Fruit fly (Drosophila melanogaster) whole organism, wandering third instar larva: ENCODE measurements around the gene Kr-h1.

Experiments used
- Abd-B ChIP-seq: fragments of >200 bp; optimal IDR thresholded peaks from 2 replicates; lab custom pipeline; 2017; ENCODE audit warnings: missing biosample characterization, missing genetic modification characterization
- CG32264 ChIP-seq: fragments of 200-800 bp; sonication (Bioruptor generic); optimal IDR thresholded peaks from 2 replicates; lab custom pipeline; 2016; ENCODE audit warnings: missing biosample characterization, missing genetic modification characterization
- CG9705 ChIP-seq: fragments of 200-800 bp; sonication (Bioruptor generic); optimal IDR thresholded peaks from 2 replicates; lab custom pipeline; 2018; ENCODE audit warnings: missing biosample characterization, mild to moderate bottlenecking, missing genetic modification characterization
- CrebA ChIP-seq: fragments of 200-800 bp; sonication (Bioruptor generic); optimal IDR thresholded peaks from 2 replicates; lab custom pipeline; 2016; ENCODE audit warnings: missing biosample characterization, mild to moderate bottlenecking, missing genetic modification characterization, borderline replicate concordance
- Dfd ChIP-seq: fragments of >200 bp; optimal IDR thresholded peaks from 2 replicates; lab custom pipeline; 2017; ENCODE audit warnings: missing biosample characterization, missing genetic modification characterization
- Dif ChIP-seq: fragments of 200-275, 200-300 bp; sonication (Bioruptor generic); optimal IDR thresholded peaks from 2 replicates; lab custom pipeline; 2018; ENCODE audit warnings: missing biosample characterization, missing genetic modification characterization; ENCODE audit not compliant: partially characterized antibody
- GATAd ChIP-seq: sonication (Bioruptor generic); optimal IDR thresholded peaks from 2 replicates; lab custom pipeline; 2016; ENCODE audit warnings: missing biosample characterization, missing genetic modification characterization
- HLH106 ChIP-seq: fragments of 200-800 bp; optimal IDR thresholded peaks from 3 replicates; lab custom pipeline; 2019; ENCODE audit warnings: missing biosample characterization, mild to moderate bottlenecking, missing genetic modification characterization, moderate library complexity
- Hnf4 ChIP-seq: fragments of 200-800 bp; sonication (Bioruptor generic); optimal IDR thresholded peaks from 2 replicates; lab custom pipeline; 2016; ENCODE audit warnings: missing biosample characterization, mild to moderate bottlenecking, missing genetic modification characterization
- Hr78 ChIP-seq: fragments of >200 bp; optimal IDR thresholded peaks from 2 replicates; lab custom pipeline; 2017; ENCODE audit warnings: missing biosample characterization, missing genetic modification characterization
- Hr83 ChIP-seq: fragments of 200-300 bp; sonication (Bioruptor generic); optimal IDR thresholded peaks from 2 replicates; lab custom pipeline; 2016; ENCODE audit warnings: missing biosample characterization, mild to moderate bottlenecking, missing genetic modification characterization, moderate library complexity; ENCODE audit not compliant: poor library complexity, severe bottlenecking
- Jra ChIP-seq: sonication (Bioruptor generic); optimal IDR thresholded peaks from 2 replicates; lab custom pipeline; 2016; ENCODE audit warnings: missing biosample characterization, missing genetic modification characterization
- Mio ChIP-seq: sonication (Bioruptor generic); optimal IDR thresholded peaks from 2 replicates; lab custom pipeline; 2016; ENCODE audit warnings: missing biosample characterization, missing genetic modification characterization
- Myc ChIP-seq: fragments of >200 bp; optimal IDR thresholded peaks from 2 replicates; lab custom pipeline; 2017
- N ChIP-seq: fragments of >200 bp; optimal IDR thresholded peaks from 2 replicates; lab custom pipeline; 2018; ENCODE audit warnings: missing biosample characterization, missing external identifiers, missing genetic modification characterization
- OdsH ChIP-seq: fragments of 200-800 bp; sonication (Bioruptor generic); optimal IDR thresholded peaks from 2 replicates; lab custom pipeline; 2016; ENCODE audit warnings: missing biosample characterization, mild to moderate bottlenecking, missing genetic modification characterization
- Rel ChIP-seq, 2 experiments: fragments of 200-800 bp; sonication (Bioruptor generic) in 1 of 2; optimal IDR thresholded peaks; 2 replicates in 1 of 2; 3 replicates in 1 of 2; lab custom pipeline; 2016 to 2019; ENCODE audit warnings: mild to moderate bottlenecking in 2 of 2, missing biosample characterization in 2 of 2, missing genetic modification characterization in 2 of 2, moderate library complexity in 1 of 2
- Sp1 ChIP-seq: fragments of 200-800 bp; sonication (Bioruptor generic); optimal IDR thresholded peaks from 3 replicates; lab custom pipeline; 2019; ENCODE audit warnings: missing biosample characterization, mild to moderate bottlenecking, missing genetic modification characterization, moderate library complexity
- Vsx2 ChIP-seq: fragments of 200-300, 225-300 bp; sonication (Bioruptor generic); optimal IDR thresholded peaks from 2 replicates; lab custom pipeline; 2018; ENCODE audit warnings: missing biosample characterization, missing genetic modification characterization; ENCODE audit not compliant: partially characterized antibody
- br ChIP-seq: fragments of 200-800 bp; sonication (Bioruptor generic); optimal IDR thresholded peaks from 2 replicates; lab custom pipeline; 2016; ENCODE audit warnings: missing biosample characterization, missing genetic modification characterization
- brk ChIP-seq: fragments of 200-800 bp; sonication (Bioruptor generic); optimal IDR thresholded peaks from 2 replicates; lab custom pipeline; 2016; ENCODE audit warnings: missing biosample characterization, mild to moderate bottlenecking, missing genetic modification characterization
- dl ChIP-seq, 2 experiments: fragments of 175-275, 200-275 bp in 1 of 2; fragments of 200-275 bp in 1 of 2; sonication (Bioruptor generic); optimal IDR thresholded peaks; lab custom pipeline; 2018; ENCODE audit warnings: mild to moderate bottlenecking in 2 of 2, missing biosample characterization in 2 of 2, missing genetic modification characterization in 2 of 2, moderate library complexity in 2 of 2; ENCODE audit not compliant: partially characterized antibody in 2 of 2, insufficient read depth in 1 of 2
- dmrt93B ChIP-seq: fragments of 200-800 bp; sonication (Bioruptor generic); optimal IDR thresholded peaks from 2 replicates; lab custom pipeline; 2018; ENCODE audit warnings: missing biosample characterization, mild to moderate bottlenecking, missing genetic modification characterization
- dsf ChIP-seq: sonication (Bioruptor generic); optimal IDR thresholded peaks from 2 replicates; lab custom pipeline; 2016; ENCODE audit warnings: missing biosample characterization, missing genetic modification characterization, borderline replicate concordance
- ey ChIP-seq: fragments of 200-800 bp; sonication (Bioruptor generic); optimal IDR thresholded peaks from 2 replicates; lab custom pipeline; 2016; ENCODE audit warnings: missing biosample characterization, missing genetic modification characterization
- foxo ChIP-seq, 2 experiments: fragments of 200-800 bp; sonication (Bioruptor generic); optimal IDR thresholded peaks; 2 replicates in 1 of 2; 3 replicates in 1 of 2; lab custom pipeline; 2016 to 2017; ENCODE audit warnings: missing biosample characterization in 2 of 2, missing genetic modification characterization in 2 of 2
- fru ChIP-seq: fragments of 200-800 bp; sonication (Bioruptor generic); optimal IDR thresholded peaks from 3 replicates; lab custom pipeline; 2016; ENCODE audit warnings: missing biosample characterization, mild to moderate bottlenecking, missing genetic modification characterization
- h ChIP-seq: fragments of 200-800 bp; sonication (Bioruptor generic); optimal IDR thresholded peaks from 3 replicates; lab custom pipeline; 2016; ENCODE audit warnings: missing biosample characterization, mild to moderate bottlenecking, missing genetic modification characterization
- jim ChIP-seq: fragments of 175-275, 200-325 bp; sonication (Bioruptor generic); optimal IDR thresholded peaks from 2 replicates; lab custom pipeline; 2016; ENCODE audit warnings: missing biosample characterization, mild to moderate bottlenecking, missing genetic modification characterization
- lola ChIP-seq: fragments of >200 bp; optimal IDR thresholded peaks from 2 replicates; lab custom pipeline; 2017; ENCODE audit warnings: missing biosample characterization, missing genetic modification characterization
- pan ChIP-seq: fragments of >200 bp; optimal IDR thresholded peaks from 2 replicates; lab custom pipeline; 2017
- psq ChIP-seq: fragments of 200-800 bp; sonication (Bioruptor generic); optimal IDR thresholded peaks from 3 replicates; lab custom pipeline; 2017; ENCODE audit warnings: missing biosample characterization, mild to moderate bottlenecking, missing genetic modification characterization, moderate library complexity
- rgr ChIP-seq: fragments of 200-800 bp; sonication (Bioruptor generic); optimal IDR thresholded peaks from 3 replicates; lab custom pipeline; 2016; ENCODE audit warnings: missing biosample characterization, mild to moderate bottlenecking, missing genetic modification characterization
- sage ChIP-seq: fragments of 200-800 bp; sonication (Bioruptor generic); optimal IDR thresholded peaks from 2 replicates; lab custom pipeline; 2016; ENCODE audit warnings: missing biosample characterization, mild to moderate bottlenecking, missing genetic modification characterization
- sv ChIP-seq: fragments of 200-800 bp; sonication (Bioruptor generic); optimal IDR thresholded peaks from 3 replicates; lab custom pipeline; 2016; ENCODE audit warnings: missing biosample characterization, missing genetic modification characterization
- tai ChIP-seq: sonication (Bioruptor generic); optimal IDR thresholded peaks from 2 replicates; lab custom pipeline; 2016; ENCODE audit warnings: missing biosample characterization, missing genetic modification characterization
- usp ChIP-seq: fragments of >200 bp; optimal IDR thresholded peaks from 2 replicates; lab custom pipeline; 2017; ENCODE audit warnings: missing biosample characterization, missing genetic modification characterization
- woc ChIP-seq: sonication (Bioruptor generic); optimal IDR thresholded peaks from 2 replicates; lab custom pipeline; 2016; ENCODE audit warnings: missing biosample characterization, mild to moderate bottlenecking, missing genetic modification characterization

The Kr-h1 gene

dm6 chr2L:6045972-6046718 lies 36.3 kb upstream of the Kr-h1 start, which contains the start of gene Pfas:
Pfas (minus strand) TSS chr2L:6046050.
- peak; percentile 83 for TF ChIP-seq Myc
- no peak for TF ChIP-seq Vsx2 (GFP tag; lab: Kevin White, UChicago)
- TF ChIP-seq Jra (GFP tag; lab: Kevin White, UChicago) = no peak
- peak in 1 of 2 experiments; percentile 74 for TF ChIP-seq foxo (GFP tag; optimal IDR thresholded peaks at IDR 0.05; lab: Kevin White, UChicago)
- TF ChIP-seq brk (GFP tag; lab: Kevin White, UChicago) = no peak
- TF ChIP-seq br (GFP tag; lab: Kevin White, UChicago) = peak; percentile 82
- no peak for TF ChIP-seq dsf
- TF ChIP-seq sv = peak; percentile 19
- peak; percentile 54 for TF ChIP-seq woc
- no peak for TF ChIP-seq pan (lab: Kevin White, UChicago)
- no peak for TF ChIP-seq jim
- TF ChIP-seq psq (GFP tag; lab: Kevin White, UChicago) = peak; percentile 57
- peak; percentile 70 for TF ChIP-seq Sp1 (GFP tag; lab: Kevin White, UChicago)
- no peak for TF ChIP-seq dl (GFP tag; optimal IDR thresholded peaks at IDR 0.05; lab: Kevin White, UChicago; ENCODE audit: insufficient read depth in 1 of 2, partially characterized antibody in 2 of 2)
- TF ChIP-seq N (GFP tag; lab: Kevin White, UChicago) = no peak
- no peak for TF ChIP-seq Dif (GFP tag; lab: Kevin White, UChicago)
- no peak for TF ChIP-seq Hr78 (GFP tag; lab: Kevin White, UChicago)
- TF ChIP-seq h = peak; percentile 76
- peak; percentile 54 for TF ChIP-seq CG9705 (GFP tag; lab: Kevin White, UChicago)
- TF ChIP-seq HLH106 = peak; percentile 66
- TF ChIP-seq usp (GFP tag; lab: Kevin White, UChicago) = no peak
- no peak for TF ChIP-seq lola (GFP tag; lab: Kevin White, UChicago)
- no peak for TF ChIP-seq Hr83 (GFP tag; lab: Kevin White, UChicago)
- no peak for TF ChIP-seq Mio (GFP tag; lab: Kevin White, UChicago)
- no peak for TF ChIP-seq GATAd (GFP tag; lab: Kevin White, UChicago)
- no peak for TF ChIP-seq Rel (GFP tag; optimal IDR thresholded peaks at IDR 0.05; lab: Kevin White, UChicago)
- peak; percentile 88 for TF ChIP-seq Rel (tag; optimal IDR thresholded peaks at IDR 0.05; lab: Kevin White, UChicago)
- TF ChIP-seq Dfd (GFP tag; lab: Kevin White, UChicago) = no peak
- no peak for TF ChIP-seq CrebA
- TF ChIP-seq Abd-B (GFP tag; lab: Kevin White, UChicago) = no peak
- TF ChIP-seq fru (GFP tag; lab: Kevin White, UChicago) = peak; percentile 80
- peak; percentile 66 for TF ChIP-seq ey (GFP tag; lab: Kevin White, UChicago)
- TF ChIP-seq CG32264 = peak; percentile 52
- TF ChIP-seq rgr (GFP tag; lab: Kevin White, UChicago) = peak; percentile 68
- TF ChIP-seq dmrt93B = no peak
- peak; percentile 65 for TF ChIP-seq OdsH (GFP tag; lab: Kevin White, UChicago)
- no peak for TF ChIP-seq tai (GFP tag; lab: Kevin White, UChicago)
- no peak for TF ChIP-seq Hnf4 (GFP tag; lab: Kevin White, UChicago)
- no peak for TF ChIP-seq sage

dm6 chr2L:6046865-6047264 lies 35.5 kb upstream of the Kr-h1 start:
- TF ChIP-seq Vsx2 (GFP tag; lab: Kevin White, UChicago) (no peak), dmrt93B (no peak), Dfd (GFP tag; lab: Kevin White, UChicago) (no peak), Mio (GFP tag; lab: Kevin White, UChicago) (no peak), dsf (no peak), ey (GFP tag; lab: Kevin White, UChicago) (no peak), sage (no peak), Hr83 (GFP tag; lab: Kevin White, UChicago) (no peak), Jra (GFP tag; lab: Kevin White, UChicago) (no peak), OdsH (GFP tag; lab: Kevin White, UChicago) (no peak), CG32264 (no peak), Sp1 (GFP tag; lab: Kevin White, UChicago) (no peak), CG9705 (GFP tag; lab: Kevin White, UChicago) (no peak), tai (GFP tag; lab: Kevin White, UChicago) (no peak), jim (no peak)
